Fruit fly (Drosophila melanogaster) whole organism, wandering third instar larva: ENCODE results near the gene Rcd5.

Experiments
- Abd-B ChIP-seq: fragments of >200 bp; optimal IDR thresholded peaks from 2 replicates; lab custom pipeline; 2017; ENCODE audit warnings: missing biosample characterization, missing genetic modification characterization
- CG9705 ChIP-seq: fragments of 200-800 bp; sonication (Bioruptor generic); optimal IDR thresholded peaks from 2 replicates; lab custom pipeline; 2018; ENCODE audit warnings: missing biosample characterization, mild to moderate bottlenecking, missing genetic modification characterization
- Dfd ChIP-seq: fragments of >200 bp; optimal IDR thresholded peaks from 2 replicates; lab custom pipeline; 2017; ENCODE audit warnings: missing biosample characterization, missing genetic modification characterization
- Dif ChIP-seq: fragments of 200-275, 200-300 bp; sonication (Bioruptor generic); optimal IDR thresholded peaks from 2 replicates; lab custom pipeline; 2018; ENCODE audit warnings: missing biosample characterization, missing genetic modification characterization; ENCODE audit not compliant: partially characterized antibody
- Hr78 ChIP-seq: fragments of >200 bp; optimal IDR thresholded peaks from 2 replicates; lab custom pipeline; 2017; ENCODE audit warnings: missing biosample characterization, missing genetic modification characterization
- N ChIP-seq: fragments of >200 bp; optimal IDR thresholded peaks from 2 replicates; lab custom pipeline; 2018; ENCODE audit warnings: missing biosample characterization, missing external identifiers, missing genetic modification characterization
- Rel ChIP-seq, 2 experiments: fragments of 200-800 bp; sonication (Bioruptor generic) in 1 of 2; optimal IDR thresholded peaks; 2 replicates in 1 of 2; 3 replicates in 1 of 2; lab custom pipeline; 2016 to 2019; ENCODE audit warnings: mild to moderate bottlenecking in 2 of 2, missing biosample characterization in 2 of 2, missing genetic modification characterization in 2 of 2, moderate library complexity in 1 of 2
- br ChIP-seq: fragments of 200-800 bp; sonication (Bioruptor generic); optimal IDR thresholded peaks from 2 replicates; lab custom pipeline; 2016; ENCODE audit warnings: missing biosample characterization, missing genetic modification characterization
- ey ChIP-seq: fragments of 200-800 bp; sonication (Bioruptor generic); optimal IDR thresholded peaks from 2 replicates; lab custom pipeline; 2016; ENCODE audit warnings: missing biosample characterization, missing genetic modification characterization
- pan ChIP-seq: fragments of >200 bp; optimal IDR thresholded peaks from 2 replicates; lab custom pipeline; 2017
- psq ChIP-seq: fragments of 200-800 bp; sonication (Bioruptor generic); optimal IDR thresholded peaks from 3 replicates; lab custom pipeline; 2017; ENCODE audit warnings: missing biosample characterization, mild to moderate bottlenecking, missing genetic modification characterization, moderate library complexity
- usp ChIP-seq: fragments of >200 bp; optimal IDR thresholded peaks from 2 replicates; lab custom pipeline; 2017; ENCODE audit warnings: missing biosample characterization, missing genetic modification characterization
- woc ChIP-seq: sonication (Bioruptor generic); optimal IDR thresholded peaks from 2 replicates; lab custom pipeline; 2016; ENCODE audit warnings: missing biosample characterization, mild to moderate bottlenecking, missing genetic modification characterization

DNA sequence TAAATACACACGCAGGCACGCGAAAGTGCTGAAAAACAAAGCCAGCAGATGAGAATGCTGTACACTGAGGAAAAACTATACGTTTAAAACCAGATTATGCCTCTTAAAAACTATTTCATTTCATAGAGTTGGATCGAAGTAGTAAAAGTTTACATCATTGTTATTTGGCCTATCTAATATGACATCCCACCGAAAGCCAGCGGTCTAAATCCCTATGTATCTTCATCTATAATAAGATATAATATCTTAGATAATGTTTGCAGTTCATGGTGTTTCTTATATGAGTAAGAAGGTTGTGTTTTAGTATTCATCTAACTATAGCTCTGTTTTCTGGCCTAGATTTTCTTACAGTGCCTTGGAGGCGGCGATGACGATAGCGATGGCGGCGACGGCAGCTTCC, 30.2 kb upstream of the Rcd5 start:
- TF ChIP-seq Hr78 (GFP tag; lab: Kevin White, UChicago): no peak
- no peak for TF ChIP-seq N (GFP tag; lab: Kevin White, UChicago)
- no peak for TF ChIP-seq usp (GFP tag; lab: Kevin White, UChicago)
- no peak for TF ChIP-seq CG9705 (GFP tag; lab: Kevin White, UChicago)
- no peak for TF ChIP-seq Dfd (GFP tag; lab: Kevin White, UChicago)
- TF ChIP-seq pan: no peak
- no peak for TF ChIP-seq psq (GFP tag; lab: Kevin White, UChicago)
- no peak for TF ChIP-seq Rel (GFP tag; optimal IDR thresholded peaks at IDR 0.05; lab: Kevin White, UChicago)
- TF ChIP-seq Rel (tag; optimal IDR thresholded peaks at IDR 0.05; lab: Kevin White, UChicago): no peak
- TF ChIP-seq ey (GFP tag; lab: Kevin White, UChicago): no peak
- no peak for TF ChIP-seq br (GFP tag; lab: Kevin White, UChicago)
- no peak for TF ChIP-seq woc
- TF ChIP-seq Dif (GFP tag; lab: Kevin White, UChicago): no peak
- no peak for TF ChIP-seq Abd-B (GFP tag; lab: Kevin White, UChicago)
